Worm (Caenorhabditis elegans) whole organism, midembryonic: ENCODE measurements around the gene oac-49.

Source experiments
- T22C8.4 ChIP-seq: fragments of 200-800 bp; sonication (Bioruptor generic); IDR thresholded peaks from 2 replicates; pipeline ENCODE4 v1.3.6; 2022; ENCODE audit warnings: missing genetic modification characterization, missing compliant biosample characterization
- ref-1 ChIP-seq: fragments of 200-800 bp; sonication (Bioruptor generic); conservative IDR thresholded peaks from 2 replicates; pipeline ENCODE4 v1.3.6; 2022; ENCODE audit warnings: missing genetic modification reagents, missing genetic modification characterization, missing compliant biosample characterization

- TF ChIP-seq T22C8.4 (GFP tag; lab: Robert Waterston, UW) (no peak), ref-1 (GFP tag; lab: Robert Waterston, UW) (no peak)
Observed at ce11 chrV:19260686-19261085, 42.9 kb downstream of the oac-49 start.
